Worm (Caenorhabditis elegans) whole organism, early embryonic: ENCODE results near the gene npr-24.

Experiments used
- aly-1 ChIP-seq: sonication (generic microtip); optimal IDR thresholded peaks from 2 replicates; lab custom pipeline; 2016; ENCODE audit warnings: missing genetic modification characterization, missing compliant biosample characterization
- ama-1 ChIP-seq: fragments of 150-350 bp; optimal IDR thresholded peaks from 2 replicates; lab custom pipeline; 2014
- ets-7 ChIP-seq: sonication (generic microtip); optimal IDR thresholded peaks from 2 replicates; lab custom pipeline; 2016; ENCODE audit warnings: missing genotype, missing genetic modification characterization, missing compliant biosample characterization
- hnd-1 ChIP-seq: sonication (generic microtip); optimal IDR thresholded peaks from 2 replicates; lab custom pipeline; 2016; ENCODE audit warnings: missing genetic modification characterization, missing compliant biosample characterization
- tbx-11 ChIP-seq: fragments of 200-800 bp; sonication (Bioruptor generic); IDR thresholded peaks from 2 replicates; pipeline ENCODE4 v1.3.6; 2022; ENCODE audit warnings: missing genetic modification characterization, missing compliant biosample characterization

- TF ChIP-seq ama-1 (lab: Kevin White, UChicago) (no peak), tbx-11 (no peak), aly-1 (tag; lab: Kevin White, UChicago) (no peak), hnd-1 (no peak), ets-7 (tag; lab: Kevin White, UChicago) (no peak)
These were observed 17.8 kb upstream of the npr-24 start for ce11 chrX:17504447-17504846.
